In genomic region chrV:13790557-13790956, ce11 we compare ENCODE assay signal across 4 worm cellular contexts.
TF ChIP-seq lines count a peak whose summit lies in the region.

No protein-coding gene starts in this region.

TF ChIP-seq in whole organism, L1 larva, 84 proteins besides CTCF, POLR2A, EP300 and RAD21 (continues in another document):
- TF ChIP-seq ama-1 (optimal IDR thresholded peaks at IDR 0.05; lab: Kevin White, UChicago) (no peak), sptf-1 (tag; optimal IDR thresholded peaks at IDR 0.05; lab: Kevin White, UChicago) (no peak), nhr-12 (tag; optimal IDR thresholded peaks at IDR 0.05; lab: Kevin White, UChicago) (no peak), fkh-8 (tag; optimal IDR thresholded peaks at IDR 0.05; lab: Kevin White, UChicago) (no peak), F16B12.6 (tag; optimal IDR thresholded peaks at IDR 0.05; lab: Kevin White, UChicago) (no peak), mep-1 (tag; optimal IDR thresholded peaks at IDR 0.05; lab: Kevin White, UChicago) (peak; percentile 37), ets-5 (GFP tag; IDR thresholded peaks at IDR 0.05; lab: Robert Waterston, UW) (no peak), nhr-19 (GFP tag; conservative IDR thresholded peaks at IDR 0.05; lab: Robert Waterston, UW) (peak; percentile 41; the same call in 1 of the 2 replicates), ceh-88 (GFP tag; IDR thresholded peaks at IDR 0.05; lab: Robert Waterston, UW) (no peak), ceh-63 (GFP tag; optimal IDR thresholded peaks at IDR 0.05; lab: Kevin White, UChicago) (no peak), dpl-1 (GFP tag; optimal IDR thresholded peaks at IDR 0.05; lab: Kevin White, UChicago) (peak in 2 of 3 experiments; percentile 30 to 42), nhr-90 (tag; optimal IDR thresholded peaks at IDR 0.05; lab: Kevin White, UChicago; ENCODE audit: poor library complexity) (peak; percentile 48), egl-13 (tag; optimal IDR thresholded peaks at IDR 0.05; lab: Kevin White, UChicago) (no peak), nhr-71 (tag; optimal IDR thresholded peaks at IDR 0.05; lab: Kevin White, UChicago) (peak; percentile 60), lin-13 (GFP tag; optimal IDR thresholded peaks at IDR 0.05; lab: Kevin White, UChicago) (no peak), elt-3 (tag; optimal IDR thresholded peaks at IDR 0.05; lab: Kevin White, UChicago) (peak in 2 of 6 experiments; percentile 54 to 67), nhr-20 (tag; optimal IDR thresholded peaks at IDR 0.05; lab: Kevin White, UChicago) (peak; percentile 63), efl-3 (GFP tag; optimal IDR thresholded peaks at IDR 0.05; lab: Kevin White, UChicago) (no peak), snpc-4 (tag; optimal IDR thresholded peaks at IDR 0.05; lab: Kevin White, UChicago) (no peak), lsy-2 (tag; optimal IDR thresholded peaks at IDR 0.05; lab: Kevin White, UChicago) (peak in 1 of 2 experiments; percentile 58), unc-30 (tag; optimal IDR thresholded peaks at IDR 0.05; lab: Kevin White, UChicago) (no peak), vab-15 (tag; optimal IDR thresholded peaks at IDR 0.05; lab: Kevin White, UChicago) (peak; percentile 32), fos-1 (tag; optimal IDR thresholded peaks at IDR 0.05; lab: Kevin White, UChicago) (no peak)

TF ChIP-seq in whole organism, L2 larva, 48 proteins besides CTCF, POLR2A, EP300 and RAD21 (continues in another document):
- TF ChIP-seq dmd-4 (tag; optimal IDR thresholded peaks at IDR 0.05; lab: Kevin White, UChicago), result no peak
- TF ChIP-seq nhr-11 (tag; optimal IDR thresholded peaks at IDR 0.05; lab: Kevin White, UChicago), result no peak
- TF ChIP-seq egl-27 (tag; optimal IDR thresholded peaks at IDR 0.05; lab: Kevin White, UChicago), result no peak
- TF ChIP-seq nhr-6 (tag; optimal IDR thresholded peaks at IDR 0.05; lab: Kevin White, UChicago), result no peak
- no peak for TF ChIP-seq sma-9 (GFP tag; optimal IDR thresholded peaks at IDR 0.05; lab: Kevin White, UChicago)
- TF ChIP-seq sma-9 (tag; optimal IDR thresholded peaks at IDR 0.05; lab: Kevin White, UChicago), result no peak
- TF ChIP-seq aly-2 (tag; optimal IDR thresholded peaks at IDR 0.05; lab: Kevin White, UChicago), result no peak
- no peak for TF ChIP-seq elt-3 (tag; optimal IDR thresholded peaks at IDR 0.05; lab: Kevin White, UChicago)
- no peak for TF ChIP-seq ceh-16 (tag; optimal IDR thresholded peaks at IDR 0.05; lab: Kevin White, UChicago)
- peak; percentile 50 for TF ChIP-seq unc-55 (GFP tag; optimal IDR thresholded peaks at IDR 0.05; lab: Kevin White, UChicago)
- TF ChIP-seq crh-2 (tag; optimal IDR thresholded peaks at IDR 0.05; lab: Kevin White, UChicago), result no peak
- no peak for TF ChIP-seq ztf-11 (tag; optimal IDR thresholded peaks at IDR 0.05; lab: Kevin White, UChicago)
- TF ChIP-seq F13H6.1 (tag; optimal IDR thresholded peaks at IDR 0.05; lab: Kevin White, UChicago), result no peak
- no peak for TF ChIP-seq nhr-77 (tag; optimal IDR thresholded peaks at IDR 0.05; lab: Kevin White, UChicago)
- no peak for TF ChIP-seq peb-1 (tag; optimal IDR thresholded peaks at IDR 0.05; lab: Kevin White, UChicago)
- TF ChIP-seq nhr-10 (tag; optimal IDR thresholded peaks at IDR 0.05; lab: Kevin White, UChicago), result no peak
- TF ChIP-seq alr-1 (tag; optimal IDR thresholded peaks at IDR 0.05; lab: Kevin White, UChicago), result no peak
- TF ChIP-seq ama-1 (optimal IDR thresholded peaks at IDR 0.05; lab: Kevin White, UChicago), result peak; percentile 12
- peak; percentile 7 for TF ChIP-seq sma-3 (GFP tag; optimal IDR thresholded peaks at IDR 0.05; lab: Kevin White, UChicago)
- TF ChIP-seq nhr-129 (tag; optimal IDR thresholded peaks at IDR 0.05; lab: Kevin White, UChicago), result peak; percentile 44
- no peak for TF ChIP-seq ztf-4 (tag; optimal IDR thresholded peaks at IDR 0.05; lab: Kevin White, UChicago)
- no peak for TF ChIP-seq nhr-23 (tag; optimal IDR thresholded peaks at IDR 0.05; lab: Kevin White, UChicago)
- no peak for TF ChIP-seq zag-1 (tag; optimal IDR thresholded peaks at IDR 0.05; lab: Kevin White, UChicago)
- no peak for TF ChIP-seq ceh-82 (tag; optimal IDR thresholded peaks at IDR 0.05; lab: Kevin White, UChicago)
- peak; percentile 57 for TF ChIP-seq mab-5 (tag; optimal IDR thresholded peaks at IDR 0.05; lab: Kevin White, UChicago)
- peak; percentile 50 for TF ChIP-seq nhr-21 (tag; optimal IDR thresholded peaks at IDR 0.05; lab: Kevin White, UChicago)

TF ChIP-seq in whole organism, L3 larva, 47 proteins besides CTCF, POLR2A, EP300 and RAD21:
- TF ChIP-seq ceh-9 (tag; optimal IDR thresholded peaks at IDR 0.05; lab: Kevin White, UChicago) (no peak), elt-2 (tag; optimal IDR thresholded peaks at IDR 0.05; lab: Kevin White, UChicago) (no peak), nhr-25 (tag; optimal IDR thresholded peaks at IDR 0.05; lab: Kevin White, UChicago) (peak; percentile 79), ztf-4 (tag; optimal IDR thresholded peaks at IDR 0.05; lab: Kevin White, UChicago) (no peak), nhr-67 (tag; optimal IDR thresholded peaks at IDR 0.05; lab: Kevin White, UChicago) (no peak), nhr-237 (tag; optimal IDR thresholded peaks at IDR 0.05; lab: Kevin White, UChicago) (no peak), nhr-43 (tag; optimal IDR thresholded peaks at IDR 0.05; lab: Kevin White, UChicago; ENCODE audit: poor library complexity, severe bottlenecking) (peak; percentile 20), skn-1 (tag; optimal IDR thresholded peaks at IDR 0.05; lab: Kevin White, UChicago) (no peak), elt-1 (tag; optimal IDR thresholded peaks at IDR 0.05; lab: Kevin White, UChicago) (no peak), mml-1 (tag; optimal IDR thresholded peaks at IDR 0.05; lab: Kevin White, UChicago) (no peak), egl-5 (tag; optimal IDR thresholded peaks at IDR 0.05; lab: Kevin White, UChicago) (peak; percentile 73), pqm-1 (tag; optimal IDR thresholded peaks at IDR 0.05; lab: Kevin White, UChicago) (no peak), nhr-23 (tag; optimal IDR thresholded peaks at IDR 0.05; lab: Kevin White, UChicago) (peak; percentile 84), elt-3 (tag; optimal IDR thresholded peaks at IDR 0.05; lab: Kevin White, UChicago) (no peak), ceh-28 (tag; optimal IDR thresholded peaks at IDR 0.05; lab: Kevin White, UChicago) (no peak), zag-1 (tag; optimal IDR thresholded peaks at IDR 0.05; lab: Kevin White, UChicago) (no peak)

TF ChIP-seq in whole organism, L4 larva, 104 proteins besides CTCF, POLR2A, EP300 and RAD21:
- TF ChIP-seq lsy-2 (tag; optimal IDR thresholded peaks at IDR 0.05; lab: Kevin White, UChicago) (peak in 1 of 2 experiments; percentile 19), unc-39 (tag; optimal IDR thresholded peaks at IDR 0.05; lab: Kevin White, UChicago) (no peak), mep-1 (tag; optimal IDR thresholded peaks at IDR 0.05; lab: Kevin White, UChicago) (peak; percentile 41), hlh-30 (tag; optimal IDR thresholded peaks at IDR 0.05; lab: Kevin White, UChicago; ENCODE audit: insufficient read depth) (peak; percentile 72), nhr-28 (tag; optimal IDR thresholded peaks at IDR 0.05; lab: Kevin White, UChicago) (peak; percentile 65), mdl-1 (tag; optimal IDR thresholded peaks at IDR 0.05; lab: Kevin White, UChicago) (peak in 1 of 2 experiments; percentile 26), hlh-11 (tag; optimal IDR thresholded peaks at IDR 0.05; lab: Kevin White, UChicago) (peak; percentile 22), mxl-3 (GFP tag; optimal IDR thresholded peaks at IDR 0.05; lab: Kevin White, UChicago) (no peak), attf-4 (tag; optimal IDR thresholded peaks at IDR 0.05; lab: Kevin White, UChicago) (no peak), pha-4 (GFP tag; IDR thresholded peaks at IDR 0.05; lab: Robert Waterston, UW) (no peak), pha-4 (tag; optimal IDR thresholded peaks at IDR 0.05; lab: Kevin White, UChicago) (no peak), F44E2.7 (GFP tag; IDR thresholded peaks at IDR 0.05; lab: Robert Waterston, UW) (no peak)

Comparison
In these comparisons a context has a peak if more than half of its experiments do, and no peak if none do; other contexts are left out.
1. Of the 29 proteins assayed by ChIP-seq in both whole organism, L4 larva and whole organism, L1 larva: peak only in whole organism, L4 larva: nhr-28; only in whole organism, L1 larva: dpl-1 and unc-130; in both: mep-1; in neither: 22; mixed calls (peak in some experiments, not most) for 3.